Worm (Caenorhabditis elegans): ENCODE measurements around the gene ptp-4A2.

DNA sequence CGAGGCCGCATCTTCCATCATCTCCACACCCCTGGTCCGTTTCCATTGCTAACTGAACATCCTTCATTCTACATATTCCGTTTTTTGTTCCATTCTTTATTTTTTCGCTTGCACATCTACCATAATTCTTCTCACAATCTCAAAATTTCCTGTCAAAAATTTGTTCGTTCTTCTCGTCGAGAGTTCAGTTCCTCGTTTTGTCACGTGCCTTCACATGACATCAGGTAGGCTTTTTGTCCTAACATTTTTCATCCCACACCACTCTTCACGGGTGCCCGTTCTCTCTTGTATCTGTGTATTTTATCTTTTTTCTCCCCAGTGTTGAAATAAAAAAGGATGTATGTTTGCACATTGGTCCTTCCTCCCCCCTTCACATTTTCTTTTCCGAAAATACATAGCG is 47.4 kb upstream of the ptp-4A2 start:
- TF ChIP-seq nhr-76 (tag; optimal IDR thresholded peaks at IDR 0.05) (no peak), lin-15B (tag; optimal IDR thresholded peaks at IDR 0.05) (no peak), unc-62 (GFP tag; optimal IDR thresholded peaks at IDR 0.05 in 1 of 2) (no peak), unc-62 (tag; optimal IDR thresholded peaks at IDR 0.05) (no peak), aha-1 (tag) (peak; percentile 12), nhr-77 (tag; optimal IDR thresholded peaks at IDR 0.05) (no peak), mdl-1 (tag; optimal IDR thresholded peaks at IDR 0.05) (no peak), rbr-2 (tag; optimal IDR thresholded peaks at IDR 0.05) (no peak), ama-1 (optimal IDR thresholded peaks at IDR 0.05) (no peak), Y5F2A.4 (GFP tag; optimal IDR thresholded peaks at IDR 0.05) (no peak), unc-130 (GFP tag; optimal IDR thresholded peaks at IDR 0.05) (no peak), nhr-111 (GFP tag; optimal IDR thresholded peaks at IDR 0.05) (no peak)

Measured in whole organism, L4 larva.